Fruit fly (Drosophila melanogaster): ENCODE data around the gene CDK2AP1.

Gene CDK2AP1

DNA sequence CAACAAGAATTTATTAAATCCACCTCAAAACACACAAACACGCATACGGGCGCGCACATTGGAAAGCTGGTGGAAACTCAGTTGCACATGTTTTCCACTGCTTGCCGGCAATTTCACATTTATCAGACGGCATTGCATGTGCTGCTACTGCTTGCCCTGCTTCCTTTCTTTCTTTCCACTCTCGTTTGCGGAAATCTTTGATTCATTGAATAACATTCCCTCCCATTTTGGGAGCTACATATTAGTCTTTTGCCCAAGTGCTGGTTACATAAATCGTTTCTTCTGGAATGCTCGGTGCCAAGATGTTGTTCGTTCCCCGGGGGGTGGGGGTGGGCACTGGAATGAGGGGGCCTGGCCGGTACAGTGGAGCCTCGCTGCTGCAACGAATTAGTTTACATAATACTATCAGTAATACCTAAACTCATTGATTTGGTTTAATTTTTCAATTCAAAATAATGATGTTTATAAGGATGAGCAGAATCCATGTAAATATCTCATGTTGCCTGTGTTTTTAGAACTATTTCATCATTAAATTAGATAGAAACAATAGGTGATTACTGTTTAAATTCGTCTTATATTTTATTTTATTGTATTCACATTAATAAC, 28.7 kb upstream of the CDK2AP1 start (continued):
- no peak for TF ChIP-seq CG4617 (GFP tag; optimal IDR thresholded peaks at IDR 0.05; ENCODE audit: borderline replicate concordance)
- no peak for TF ChIP-seq CG8765 (GFP tag; IDR thresholded peaks at IDR 0.05)
- TF ChIP-seq CG8924 (tag; optimal IDR thresholded peaks at IDR 0.05): no peak
- no peak for TF ChIP-seq CG16815 (GFP tag; optimal IDR thresholded peaks at IDR 0.05)
- peak in 1 of 2 experiments; percentile 68 for TF ChIP-seq Pdp1 (GFP tag; optimal IDR thresholded peaks at IDR 0.05)
- TF ChIP-seq CG11504 (tag; optimal IDR thresholded peaks at IDR 0.05): no peak
- TF ChIP-seq BEAF-32 (GFP tag; optimal IDR thresholded peaks at IDR 0.05): no peak
- no peak for TF ChIP-seq aop (GFP tag; IDR thresholded peaks at IDR 0.05)
- TF ChIP-seq CG12744 (GFP tag; optimal IDR thresholded peaks at IDR 0.05): no peak
- TF ChIP-seq CG10979 (tag; optimal IDR thresholded peaks at IDR 0.05): no peak
- TF ChIP-seq CG1832 (GFP tag; optimal IDR thresholded peaks at IDR 0.05): no peak
- TF ChIP-seq Side (GFP tag; optimal IDR thresholded peaks at IDR 0.05): no peak
- no peak for TF ChIP-seq CG34376 (GFP tag; optimal IDR thresholded peaks at IDR 0.05)
- no peak for TF ChIP-seq danr (GFP tag; IDR thresholded peaks at IDR 0.05)
- TF ChIP-seq zf30C (GFP tag; optimal IDR thresholded peaks at IDR 0.05): no peak
- TF ChIP-seq sug (tag; optimal IDR thresholded peaks at IDR 0.05): no peak
- TF ChIP-seq Myb (GFP tag; optimal IDR thresholded peaks at IDR 0.05): no peak
- peak; percentile 25 for TF ChIP-seq CG13424 (tag; optimal IDR thresholded peaks at IDR 0.05)
- TF ChIP-seq CG18011 (GFP tag; optimal IDR thresholded peaks at IDR 0.05): no peak
- no peak for TF ChIP-seq sc (optimal IDR thresholded peaks at IDR 0.05)
- no peak for TF ChIP-seq sc (GFP tag; optimal IDR thresholded peaks at IDR 0.05)
- TF ChIP-seq cato (GFP tag; optimal IDR thresholded peaks at IDR 0.05; ENCODE audit: borderline replicate concordance): no peak
- no peak for TF ChIP-seq maf-S (GFP tag; optimal IDR thresholded peaks at IDR 0.05)
- TF ChIP-seq E2f2 (GFP tag; IDR thresholded peaks at IDR 0.05): no peak
- no peak for TF ChIP-seq Lhr (GFP tag; optimal IDR thresholded peaks at IDR 0.05)
- TF ChIP-seq insv (GFP tag; optimal IDR thresholded peaks at IDR 0.05): peak in 1 of 2 experiments; percentile 89
- no peak for TF ChIP-seq CG12104 (GFP tag; optimal IDR thresholded peaks at IDR 0.05)
- no peak for TF ChIP-seq Neu2 (GFP tag; optimal IDR thresholded peaks at IDR 0.05; ENCODE audit: borderline replicate concordance)
- TF ChIP-seq ash1 (GFP tag; optimal IDR thresholded peaks at IDR 0.05): no peak
- no peak for TF ChIP-seq Hr78 (GFP tag; optimal IDR thresholded peaks at IDR 0.05)
- TF ChIP-seq CG8281 (tag; optimal IDR thresholded peaks at IDR 0.05): no peak
- TF ChIP-seq shn (GFP tag; optimal IDR thresholded peaks at IDR 0.05): no peak
- no peak for TF ChIP-seq CG11560 (tag; IDR thresholded peaks at IDR 0.05)
- TF ChIP-seq CG14667 (GFP tag; IDR thresholded peaks at IDR 0.05): no peak
- peak; percentile 30 for TF ChIP-seq CG2120 (GFP tag; optimal IDR thresholded peaks at IDR 0.05)
- TF ChIP-seq CG17359 (tag; optimal IDR thresholded peaks at IDR 0.05): peak; percentile 15
- no peak for TF ChIP-seq CG8478 (optimal IDR thresholded peaks at IDR 0.05)
- no peak for TF ChIP-seq CG9215 (GFP tag; IDR thresholded peaks at IDR 0.05)
- TF ChIP-seq fd96Cb (tag; optimal IDR thresholded peaks at IDR 0.05): no peak
- TF ChIP-seq CG2116 (GFP tag; optimal IDR thresholded peaks at IDR 0.05): no peak
- TF ChIP-seq CG9817 (tag; optimal IDR thresholded peaks at IDR 0.05): peak; percentile 6
- no peak for TF ChIP-seq Hsf (GFP tag; optimal IDR thresholded peaks at IDR 0.05)
- TF ChIP-seq CG15269 (tag; optimal IDR thresholded peaks at IDR 0.05): no peak
- TF ChIP-seq wdn (GFP tag; IDR thresholded peaks at IDR 0.05): no peak
- TF ChIP-seq CG3726 (GFP tag; IDR thresholded peaks at IDR 0.05): no peak
- peak; percentile 74; the same call in 2 of the 3 replicates for TF ChIP-seq CG34422 (GFP tag; IDR thresholded peaks at IDR 0.05)
- no peak for TF ChIP-seq gsb (GFP tag; IDR thresholded peaks at IDR 0.05)
- TF ChIP-seq CG4424 (GFP tag; optimal IDR thresholded peaks at IDR 0.05): peak; percentile 26
- TF ChIP-seq CG7987 (GFP tag; optimal IDR thresholded peaks at IDR 0.05): no peak
- no peak for TF ChIP-seq CG8388 (GFP tag; optimal IDR thresholded peaks at IDR 0.05)

Measured in whole organism, embryonic.